Worm (Caenorhabditis elegans) whole organism, mixed stage, embryonic: ENCODE data around the gene mlck-1.

ENCODE experiments used
- M03D4.4 ChIP-seq: sonication (generic microtip); optimal IDR thresholded peaks from 2 replicates; lab custom pipeline; 2017; ENCODE audit warnings: mild to moderate bottlenecking, missing genetic modification characterization, missing compliant biosample characterization
- bed-3 ChIP-seq: fragments of 200-800 bp; sonication (Bioruptor generic); optimal IDR thresholded peaks from 3 replicates; lab custom pipeline; 2018; ENCODE audit warnings: mild to moderate bottlenecking, missing genetic modification characterization, moderate library complexity, missing compliant biosample characterization
- blmp-1 ChIP-seq: fragments of 150-350 bp; optimal IDR thresholded peaks from 2 replicates; lab custom pipeline; 2014; ENCODE audit warnings: missing biosample characterization, missing genetic modification characterization
- ceh-39 ChIP-seq: fragments of 150-350 bp; optimal IDR thresholded peaks from 2 replicates; lab custom pipeline; 2014; ENCODE audit warnings: missing biosample characterization, missing genetic modification characterization
- ceh-43 ChIP-seq: fragments of 200-800 bp; sonication (Bioruptor generic); optimal IDR thresholded peaks from 2 replicates; lab custom pipeline; 2018; ENCODE audit warnings: mild to moderate bottlenecking, missing genetic modification characterization, moderate library complexity, missing compliant biosample characterization
- ceh-83 ChIP-seq: fragments of 200-800 bp; sonication (Bioruptor generic); optimal IDR thresholded peaks from 2 replicates; lab custom pipeline; 2018; ENCODE audit warnings: mild to moderate bottlenecking, missing genetic modification characterization, missing compliant biosample characterization
- ces-1 ChIP-seq: fragments of 150-350 bp; optimal IDR thresholded peaks from 2 replicates; lab custom pipeline; 2014; ENCODE audit warnings: missing biosample characterization, missing genetic modification reagents, missing genetic modification characterization
- drap-1 ChIP-seq: fragments of 200-800 bp; sonication (Bioruptor generic); optimal IDR thresholded peaks from 3 replicates; lab custom pipeline; 2018; ENCODE audit warnings: mild to moderate bottlenecking, missing genetic modification characterization, missing compliant biosample characterization
- elt-1 ChIP-seq: sonication (generic microtip); optimal IDR thresholded peaks from 2 replicates; lab custom pipeline; 2017; ENCODE audit warnings: missing genetic modification characterization, mild to moderate bottlenecking, missing compliant biosample characterization, antibody characterized with exemption, moderate library complexity, borderline replicate concordance; ENCODE audit not compliant: insufficient read depth
- elt-3 ChIP-seq: fragments of 150-350 bp; optimal IDR thresholded peaks from 2 replicates; lab custom pipeline; 2014; ENCODE audit warnings: missing biosample characterization, missing genetic modification characterization
- flh-1 ChIP-seq: fragments of 200-800 bp; sonication (Bioruptor generic); optimal IDR thresholded peaks from 2 replicates; lab custom pipeline; 2018; ENCODE audit warnings: mild to moderate bottlenecking, missing genetic modification characterization, moderate library complexity, missing compliant biosample characterization
- ham-2 ChIP-seq: fragments of 200-800 bp; sonication (Bioruptor generic); optimal IDR thresholded peaks from 2 replicates; lab custom pipeline; 2018; ENCODE audit warnings: mild to moderate bottlenecking, missing genetic modification characterization, missing compliant biosample characterization
- hlh-1 ChIP-seq: fragments of 150-350 bp; optimal IDR thresholded peaks from 2 replicates; lab custom pipeline; 2014; ENCODE audit warnings: missing biosample characterization, missing genetic modification reagents, missing genetic modification characterization
- lin-13 ChIP-seq: fragments of 150-350 bp; optimal IDR thresholded peaks from 2 replicates; lab custom pipeline; 2014; ENCODE audit warnings: missing biosample characterization, missing genetic modification characterization
- lin-32 ChIP-seq: fragments of 200-800 bp; sonication (Bioruptor generic); optimal IDR thresholded peaks from 2 replicates; lab custom pipeline; 2018; ENCODE audit warnings: mild to moderate bottlenecking, missing genetic modification characterization, missing compliant biosample characterization
- lsy-2 ChIP-seq: fragments of 150-350 bp; optimal IDR thresholded peaks from 2 replicates; lab custom pipeline; 2014; ENCODE audit warnings: missing biosample characterization, missing genetic modification characterization
- mab-5 ChIP-seq: fragments of 150-350 bp; optimal IDR thresholded peaks from 2 replicates; lab custom pipeline; 2014; ENCODE audit warnings: missing biosample characterization, missing genetic modification characterization
- mep-1 ChIP-seq: fragments of 150-350 bp; optimal IDR thresholded peaks from 2 replicates; lab custom pipeline; 2017; ENCODE audit warnings: missing biosample characterization, missing genetic modification reagents, missing genetic modification characterization, inconsistent platforms
- mls-2 ChIP-seq: sonication (generic microtip); optimal IDR thresholded peaks from 2 replicates; lab custom pipeline; 2016; ENCODE audit warnings: mild to moderate bottlenecking, missing genetic modification characterization, moderate library complexity, missing compliant biosample characterization
- nhr-12 ChIP-seq: fragments of 150-350 bp; optimal IDR thresholded peaks from 2 replicates; lab custom pipeline; 2014; ENCODE audit warnings: missing biosample characterization, missing genetic modification characterization
- nhr-2 ChIP-seq: fragments of 150-350 bp; optimal IDR thresholded peaks from 2 replicates; lab custom pipeline; 2014; ENCODE audit warnings: missing biosample characterization, missing genetic modification characterization
- nhr-237 ChIP-seq: fragments of 150-350 bp; optimal IDR thresholded peaks from 2 replicates; lab custom pipeline; 2014; ENCODE audit warnings: missing biosample characterization, missing genetic modification characterization
- nhr-28 ChIP-seq: fragments of 150-350 bp; optimal IDR thresholded peaks from 2 replicates; lab custom pipeline; 2014; ENCODE audit warnings: missing biosample characterization, missing genetic modification characterization
- nhr-76 ChIP-seq: sonication (generic microtip); optimal IDR thresholded peaks from 2 replicates; lab custom pipeline; 2017; ENCODE audit warnings: missing biosample characterization, missing genetic modification characterization
- pha-4 ChIP-seq: fragments of 150-350 bp; optimal IDR thresholded peaks from 2 replicates; lab custom pipeline; 2018; ENCODE audit warnings: missing biosample characterization, missing genetic modification reagents, missing genetic modification characterization
- sem-2 ChIP-seq: fragments of 200-800 bp; sonication (Bioruptor generic); optimal IDR thresholded peaks from 2 replicates; lab custom pipeline; 2018; ENCODE audit warnings: mild to moderate bottlenecking, missing genetic modification characterization, missing compliant biosample characterization
- snpc-4 ChIP-seq: fragments of 150-350 bp; optimal IDR thresholded peaks from 2 replicates; lab custom pipeline; 2014; ENCODE audit warnings: missing biosample characterization, missing genetic modification characterization
- sptf-1 ChIP-seq: sonication (generic microtip); optimal IDR thresholded peaks from 2 replicates; lab custom pipeline; 2017; ENCODE audit warnings: mild to moderate bottlenecking, missing genetic modification characterization, moderate library complexity, missing compliant biosample characterization
- tbx-8 ChIP-seq: fragments of 200-800 bp; sonication (Bioruptor generic); optimal IDR thresholded peaks from 2 replicates; lab custom pipeline; 2018; ENCODE audit warnings: mild to moderate bottlenecking, missing genetic modification characterization, moderate library complexity, missing compliant biosample characterization
- unc-120 ChIP-seq: sonication (generic microtip); optimal IDR thresholded peaks from 2 replicates; lab custom pipeline; 2017; ENCODE audit warnings: missing genetic modification characterization, missing compliant biosample characterization; ENCODE audit not compliant: poor library complexity, severe bottlenecking
- unc-62 ChIP-seq: fragments of 150-350 bp; optimal IDR thresholded peaks from 2 replicates; lab custom pipeline; 2014; ENCODE audit warnings: missing biosample characterization, missing genetic modification reagents, missing genetic modification characterization
- zip-8 ChIP-seq: fragments of 150-350 bp; optimal IDR thresholded peaks from 2 replicates; lab custom pipeline; 2014; ENCODE audit warnings: missing biosample characterization, missing genetic modification characterization
- ztf-11 ChIP-seq: fragments of 150-350 bp; optimal IDR thresholded peaks from 2 replicates; lab custom pipeline; 2014; ENCODE audit warnings: missing biosample characterization, missing genetic modification characterization

mlck-1 gene

ce11 chrX:10058332-10058731 lies 11.3 kb downstream of the mlck-1 start, which contains the start of gene ZC373.2:
Gene ZC373.2, minus strand, starts transcription at chrX:10058432.
- TF ChIP-seq ceh-83 = no peak
- TF ChIP-seq M03D4.4 (tag; lab: Kevin White, UChicago) = no peak
- no peak for TF ChIP-seq nhr-28 (tag; lab: Kevin White, UChicago)
- no peak for TF ChIP-seq elt-3 (tag; lab: Kevin White, UChicago)
- no peak for TF ChIP-seq ham-2 (GFP tag; lab: Kevin White, UChicago)
- no peak for TF ChIP-seq mep-1
- TF ChIP-seq hlh-1 (tag; lab: Kevin White, UChicago) = no peak
- TF ChIP-seq mls-2 = no peak
- no peak for TF ChIP-seq ceh-39 (tag; lab: Kevin White, UChicago)
- no peak for TF ChIP-seq sem-2 (GFP tag; lab: Kevin White, UChicago)
- no peak for TF ChIP-seq flh-1 (GFP tag; lab: Kevin White, UChicago)
- no peak for TF ChIP-seq nhr-2
- no peak for TF ChIP-seq nhr-12 (tag; lab: Kevin White, UChicago)
- no peak for TF ChIP-seq lsy-2 (tag; lab: Kevin White, UChicago)
- TF ChIP-seq bed-3 (GFP tag; lab: Kevin White, UChicago) = no peak
- TF ChIP-seq ces-1 (GFP tag; lab: Kevin White, UChicago) = no peak
- TF ChIP-seq elt-1 = no peak

ce11 chrX:10054410-10054800 lies 15.2 kb downstream of the mlck-1 start:
- TF ChIP-seq unc-62 (GFP tag; lab: Kevin White, UChicago) (no peak), flh-1 (GFP tag; lab: Kevin White, UChicago) (no peak), sptf-1 (tag; lab: Kevin White, UChicago) (no peak), nhr-2 (no peak)
- TF ChIP-seq, all 35 proteins: peak for 0

ce11 chrX:10053742-10054409 lies 15.7 kb downstream of the mlck-1 start, which contains the start of gene cbs-1:
Gene cbs-1, plus strand, starts transcription at chrX:10054275.
- no peak for TF ChIP-seq hlh-1 (tag; lab: Kevin White, UChicago)
- TF ChIP-seq elt-1 = no peak
- TF ChIP-seq pha-4 (tag; lab: Kevin White, UChicago) = no peak
- no peak for TF ChIP-seq mab-5 (tag; lab: Kevin White, UChicago)
- TF ChIP-seq drap-1 = no peak
- TF ChIP-seq nhr-2 = no peak
- no peak for TF ChIP-seq elt-3 (tag; lab: Kevin White, UChicago)
- TF ChIP-seq blmp-1 = no peak
- no peak for TF ChIP-seq lin-13 (tag; lab: Kevin White, UChicago)
- TF ChIP-seq sptf-1 (tag; lab: Kevin White, UChicago) = no peak

ce11 chrX:10051625-10052024 lies 18.0 kb downstream of the mlck-1 start:
- TF ChIP-seq nhr-12 (tag; lab: Kevin White, UChicago) (no peak), ztf-11 (tag; lab: Kevin White, UChicago) (no peak), flh-1 (GFP tag; lab: Kevin White, UChicago) (no peak), sem-2 (GFP tag; lab: Kevin White, UChicago) (no peak), snpc-4 (tag; lab: Kevin White, UChicago) (no peak), unc-120 (tag; lab: Kevin White, UChicago) (no peak), lin-32 (no peak), nhr-2 (no peak), lin-13 (tag; lab: Kevin White, UChicago) (no peak), zip-8 (tag; lab: Kevin White, UChicago) (no peak), ceh-83 (no peak), ceh-43 (GFP tag; lab: Kevin White, UChicago) (no peak), sptf-1 (tag; lab: Kevin White, UChicago) (no peak)

- TF ChIP-seq nhr-76 = no peak
- TF ChIP-seq unc-120 (tag; lab: Kevin White, UChicago) = no peak
- TF ChIP-seq elt-3 (tag; lab: Kevin White, UChicago) = no peak
- no peak for TF ChIP-seq ces-1 (GFP tag; lab: Kevin White, UChicago)
- no peak for TF ChIP-seq ham-2 (GFP tag; lab: Kevin White, UChicago)
- no peak for TF ChIP-seq lin-32
- TF ChIP-seq nhr-12 (tag; lab: Kevin White, UChicago) = no peak
- no peak for TF ChIP-seq flh-1 (GFP tag; lab: Kevin White, UChicago)
- TF ChIP-seq ceh-83 = no peak
- TF ChIP-seq sem-2 (GFP tag; lab: Kevin White, UChicago) = no peak
- no peak for TF ChIP-seq snpc-4 (tag; lab: Kevin White, UChicago)
- no peak for TF ChIP-seq nhr-237 (tag; lab: Kevin White, UChicago)
- TF ChIP-seq sptf-1 (tag; lab: Kevin White, UChicago) = no peak
- TF ChIP-seq ceh-39 (tag; lab: Kevin White, UChicago) = no peak
- no peak for TF ChIP-seq zip-8 (tag; lab: Kevin White, UChicago)
- TF ChIP-seq M03D4.4 (tag; lab: Kevin White, UChicago) = no peak
- no peak for TF ChIP-seq nhr-2
- no peak for TF ChIP-seq tbx-8 (GFP tag; lab: Kevin White, UChicago)
- TF ChIP-seq mep-1 = no peak
- TF ChIP-seq bed-3 (GFP tag; lab: Kevin White, UChicago) = no peak
Observed at ce11 chrX:10049160-10049559, 20.4 kb downstream of the mlck-1 start, which contains the start of gene gnrr-3. Gene gnrr-3, plus strand, starts transcription at chrX:10049460.
